Worm (Caenorhabditis elegans) whole organism, L3 larva: ENCODE measurements around the gene Y116A8C.27.

Experiments
- R02D3.7 ChIP-seq: fragments of 150-350 bp; optimal IDR thresholded peaks from 2 replicates; lab custom pipeline; 2014; ENCODE audit warnings: missing biosample characterization, missing genetic modification characterization
- ZK546.5 ChIP-seq: sonication (generic microtip); optimal IDR thresholded peaks from 2 replicates; lab custom pipeline; 2017; ENCODE audit warnings: missing biosample characterization, missing genetic modification characterization
- ama-1 ChIP-seq: fragments of 150-350 bp; optimal IDR thresholded peaks from 2 replicates; lab custom pipeline; 2018
- ceh-82 ChIP-seq: fragments of 150-350 bp; optimal IDR thresholded peaks from 2 replicates; lab custom pipeline; 2014; ENCODE audit warnings: missing biosample characterization, missing genetic modification characterization
- elt-1 ChIP-seq: fragments of 150-350 bp; optimal IDR thresholded peaks from 2 replicates; lab custom pipeline; 2014; ENCODE audit warnings: missing biosample characterization, missing genetic modification characterization
- fkh-10 ChIP-seq: sonication (generic microtip); optimal IDR thresholded peaks from 2 replicates; lab custom pipeline; 2017; ENCODE audit warnings: missing biosample characterization, missing genetic modification reagents, missing genetic modification characterization
- fos-1 ChIP-seq: fragments of 150-350 bp; optimal IDR thresholded peaks from 2 replicates; lab custom pipeline; 2014; ENCODE audit warnings: missing biosample characterization, missing genetic modification characterization
- lin-39 ChIP-seq: fragments of 150-350 bp; optimal IDR thresholded peaks from 2 replicates; lab custom pipeline; 2018; ENCODE audit warnings: missing biosample characterization, missing genetic modification reagents, missing genetic modification characterization
- nhr-25 ChIP-seq: sonication (generic microtip); optimal IDR thresholded peaks from 2 replicates; lab custom pipeline; 2017; ENCODE audit warnings: missing biosample characterization, missing genetic modification characterization
- snpc-4 ChIP-seq: fragments of 150-350 bp; optimal IDR thresholded peaks from 2 replicates; lab custom pipeline; 2014; ENCODE audit warnings: missing biosample characterization, missing genetic modification characterization
- unc-62 ChIP-seq: fragments of 150-350 bp; sonication (generic microtip); optimal IDR thresholded peaks from 4 replicates; lab custom pipeline; 2014; ENCODE audit warnings: missing biosample characterization, missing genetic modification reagents, missing genetic modification characterization
- ztf-11 ChIP-seq: fragments of 150-350 bp; optimal IDR thresholded peaks from 2 replicates; lab custom pipeline; 2014; ENCODE audit warnings: missing biosample characterization, missing genetic modification characterization

ce11 chrIV:17088849-17089248, 7.2 kb downstream of the Y116A8C.27 start, which contains the start of gene Y116A8C.43:
- TF ChIP-seq lin-39 = no peak
- no peak for TF ChIP-seq fos-1 (tag; lab: Kevin White, UChicago)
- TF ChIP-seq ceh-82 (tag; lab: Kevin White, UChicago) = no peak
- TF ChIP-seq ZK546.5 (tag; lab: Kevin White, UChicago) = no peak
- TF ChIP-seq ama-1 = peak; percentile 13
- no peak for TF ChIP-seq unc-62 (GFP tag; lab: Kevin White, UChicago)
- no peak for TF ChIP-seq ztf-11
- no peak for TF ChIP-seq fkh-10
- no peak for TF ChIP-seq elt-1
- no peak for TF ChIP-seq nhr-25 (tag; lab: Kevin White, UChicago)
- no peak for TF ChIP-seq snpc-4
- TF ChIP-seq R02D3.7 (tag; lab: Kevin White, UChicago) = no peak
